Fruit fly (Drosophila melanogaster): ENCODE measurements around the gene RpS14b.

RpS14b gene

DNA sequence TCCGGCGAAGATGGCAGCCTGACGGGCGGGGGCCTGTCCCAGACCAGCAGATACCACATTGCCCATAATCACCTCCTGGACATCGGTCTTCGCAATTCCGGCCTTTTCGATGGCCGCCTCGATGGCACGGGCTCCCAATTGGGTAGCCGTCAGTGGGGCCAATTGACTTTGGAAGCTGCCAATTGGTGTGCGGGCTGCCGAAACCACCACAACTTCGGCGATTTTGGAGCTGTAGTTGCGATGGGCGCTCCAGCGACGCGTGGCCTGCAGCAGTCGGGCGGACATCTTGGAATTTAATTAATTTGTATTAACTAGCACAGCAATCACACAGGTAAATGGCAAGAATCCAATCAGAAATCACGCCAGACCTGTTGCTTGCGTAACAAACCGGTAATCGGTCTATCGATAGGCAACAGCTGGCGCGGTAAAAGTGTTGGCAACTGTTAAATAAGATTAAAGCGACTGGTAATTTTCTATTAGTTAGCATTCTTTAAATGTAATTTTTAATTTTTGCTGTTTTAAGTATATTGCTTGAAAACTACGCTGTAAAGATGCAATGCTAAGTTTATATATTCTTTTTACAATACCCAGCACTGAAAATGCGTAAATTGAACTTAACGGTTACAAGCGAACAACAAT is 46.2 kb upstream of the RpS14b start, which contains the start of gene Acat1 (continued):
- TF ChIP-seq eg (GFP tag; IDR thresholded peaks at IDR 0.05) (peak; percentile 81), CG6276 (GFP tag; optimal IDR thresholded peaks at IDR 0.05) (peak; percentile 1), CG6854 (GFP tag; optimal IDR thresholded peaks at IDR 0.05) (no peak), Hr39 (GFP tag; optimal IDR thresholded peaks at IDR 0.05) (peak; percentile 80), CG10631 (GFP tag; optimal IDR thresholded peaks at IDR 0.05) (peak; percentile 84), CG3032 (tag; optimal IDR thresholded peaks at IDR 0.05) (no peak), CG9139 (GFP tag; optimal IDR thresholded peaks at IDR 0.05) (peak; percentile 14), Sox15 (GFP tag; optimal IDR thresholded peaks at IDR 0.05) (peak; percentile 49), CG15336 (GFP tag; IDR thresholded peaks at IDR 0.05) (peak; percentile 65), cyc (GFP tag; optimal IDR thresholded peaks at IDR 0.05) (peak; percentile 81), CG1621 (tag; optimal IDR thresholded peaks at IDR 0.05) (peak; percentile 50), CG32006 (GFP tag; optimal IDR thresholded peaks at IDR 0.05) (peak; percentile 58), Lpt (GFP tag; optimal IDR thresholded peaks at IDR 0.05) (peak; percentile 41)

DNA sequence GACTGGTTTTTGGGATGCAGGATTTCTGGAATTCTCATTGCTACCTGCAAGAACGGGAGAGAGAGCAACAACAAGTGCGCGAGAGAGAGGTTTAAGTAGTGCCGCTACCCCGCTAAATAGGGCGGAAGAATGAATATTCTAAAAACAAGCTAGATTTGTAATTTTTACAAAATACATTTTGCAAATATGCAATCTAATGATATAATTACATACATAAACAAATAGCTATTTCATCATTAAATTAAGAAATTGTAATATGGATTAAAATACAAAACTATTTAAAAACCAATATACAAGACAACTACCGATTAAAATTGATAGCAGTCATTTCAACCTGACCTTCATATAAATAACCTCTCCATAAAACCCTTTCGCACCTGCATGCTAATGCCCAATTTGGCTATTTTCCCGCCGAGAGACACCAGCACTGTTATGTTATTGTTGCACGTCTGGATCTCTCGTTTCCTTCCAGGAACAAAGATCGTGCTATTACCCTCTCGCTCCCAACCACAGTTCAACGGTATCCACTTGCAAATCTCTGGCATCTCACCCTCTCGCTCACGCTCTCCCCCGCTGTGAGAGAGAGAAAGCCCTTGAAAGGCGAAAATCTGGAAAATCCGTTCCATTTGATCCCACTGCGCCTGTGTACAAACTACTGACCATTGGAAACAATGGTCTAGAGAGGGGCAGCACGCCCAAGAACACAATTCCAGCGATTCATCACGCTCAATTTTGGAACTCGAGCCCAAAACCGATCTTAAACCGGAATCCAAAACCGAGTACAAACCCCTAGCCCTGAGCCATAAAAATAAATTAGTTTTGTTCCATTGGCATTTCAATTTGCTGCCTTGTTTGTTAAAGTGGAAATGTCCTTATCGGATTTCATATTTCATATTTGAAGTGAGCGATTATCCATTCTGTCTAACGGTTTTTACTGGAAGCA is 42.8 kb upstream of the RpS14b start, which contains the start of gene Nek2:
Nek2 (minus strand) TSS at position 51 of the 943 bp plus-strand sequence.
- TF ChIP-seq CG6808 (GFP tag; optimal IDR thresholded peaks at IDR 0.05) (peak; percentile 50), achi (GFP tag; optimal IDR thresholded peaks at IDR 0.05) (peak; percentile 1), CG10631 (GFP tag; optimal IDR thresholded peaks at IDR 0.05) (peak; percentile 26), spab (GFP tag; optimal IDR thresholded peaks at IDR 0.05) (peak; percentile 29), CG15336 (GFP tag; IDR thresholded peaks at IDR 0.05) (0 out of 2 replicates have a peak, but pooled peaks have one; percentile 15), acj6 (GFP tag; optimal IDR thresholded peaks at IDR 0.05) (peak; percentile 14), Ets96B (tag; optimal IDR thresholded peaks at IDR 0.05) (peak; percentile 27), CG6276 (GFP tag; optimal IDR thresholded peaks at IDR 0.05) (peak; percentile 19), ss (GFP tag; optimal IDR thresholded peaks at IDR 0.05) (peak; percentile 42 to 52), CG3032 (tag; optimal IDR thresholded peaks at IDR 0.05) (peak; percentile 34), fkh (GFP tag; optimal IDR thresholded peaks at IDR 0.05) (no peak), Eip93F (GFP tag; optimal IDR thresholded peaks at IDR 0.05) (no peak), CG3919 (GFP tag; optimal IDR thresholded peaks at IDR 0.05) (peak; percentile 33), Lpt (GFP tag; optimal IDR thresholded peaks at IDR 0.05) (no peak), vri (GFP tag; optimal IDR thresholded peaks at IDR 0.05) (peak; percentile 15), dsx (GFP tag; optimal IDR thresholded peaks at IDR 0.05; ENCODE audit: poor library complexity, severe bottlenecking) (peak; percentile 36), Eip78C (GFP tag) (peak; percentile 79), Smox (GFP tag; optimal IDR thresholded peaks at IDR 0.05) (peak; percentile 16), CG10669 (GFP tag; optimal IDR thresholded peaks at IDR 0.05) (peak; percentile 19), CG8632 (GFP tag; optimal IDR thresholded peaks at IDR 0.05) (no peak), CG4318 (GFP tag; optimal IDR thresholded peaks at IDR 0.05) (no peak), CG8319 (GFP tag; optimal IDR thresholded peaks at IDR 0.05) (no peak), lz (GFP tag; optimal IDR thresholded peaks at IDR 0.05) (peak; percentile 9), esn (GFP tag; optimal IDR thresholded peaks at IDR 0.05) (peak; percentile 18), Blimp-1 (GFP tag; optimal IDR thresholded peaks at IDR 0.05) (peak; percentile 6), CG32006 (GFP tag; optimal IDR thresholded peaks at IDR 0.05) (peak; percentile 31), svp (GFP tag) (peak; percentile 37)

DNA sequence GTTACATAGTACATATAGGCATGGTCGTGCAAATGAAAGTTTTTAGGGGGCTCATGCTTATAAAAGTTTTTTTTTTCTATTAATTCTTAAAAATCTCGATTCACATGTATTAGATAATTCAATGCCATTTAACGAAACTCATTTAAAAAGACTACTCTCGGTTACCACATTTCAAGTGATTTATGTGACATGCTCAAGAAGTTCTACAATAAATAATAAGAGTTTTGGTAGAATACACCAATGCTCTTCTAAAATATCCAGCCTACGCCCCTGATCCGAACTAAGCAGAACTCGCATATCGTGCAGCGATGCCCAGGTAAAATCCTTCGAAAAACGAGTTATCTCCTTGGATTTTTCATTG is 42.2 kb upstream of the RpS14b start:
- no peak for TF ChIP-seq Sox15 (GFP tag; optimal IDR thresholded peaks at IDR 0.05)
- TF ChIP-seq CG3032 (tag; optimal IDR thresholded peaks at IDR 0.05), result peak; percentile 43
- TF ChIP-seq CG16779 (tag; optimal IDR thresholded peaks at IDR 0.05), result no peak
- TF ChIP-seq CG31627 (GFP tag; optimal IDR thresholded peaks at IDR 0.05), result peak; percentile 62
- peak; percentile 32 for TF ChIP-seq fd59A (GFP tag; optimal IDR thresholded peaks at IDR 0.05)
- no peak for TF ChIP-seq Hr38 (GFP tag; optimal IDR thresholded peaks at IDR 0.05)
- peak; percentile 15 for TF ChIP-seq CG8319 (GFP tag; optimal IDR thresholded peaks at IDR 0.05)
- peak; percentile 70 for TF ChIP-seq Smox (GFP tag; optimal IDR thresholded peaks at IDR 0.05)
- TF ChIP-seq CG34406 (GFP tag; optimal IDR thresholded peaks at IDR 0.05), result peak; percentile 41
- TF ChIP-seq CG6276 (GFP tag; optimal IDR thresholded peaks at IDR 0.05), result peak; percentile 48
- TF ChIP-seq dac (GFP tag; optimal IDR thresholded peaks at IDR 0.05), result peak; percentile 28
- no peak for TF ChIP-seq Blimp-1 (GFP tag; optimal IDR thresholded peaks at IDR 0.05)
- peak; percentile 67 for TF ChIP-seq Sox14 (GFP tag; optimal IDR thresholded peaks at IDR 0.05)
- TF ChIP-seq CG11902 (GFP tag; optimal IDR thresholded peaks at IDR 0.05), result peak; percentile 10
- no peak for TF ChIP-seq eg (GFP tag; IDR thresholded peaks at IDR 0.05)
- no peak for TF ChIP-seq CG4318 (GFP tag; optimal IDR thresholded peaks at IDR 0.05)
- peak; percentile 56 for TF ChIP-seq vri (GFP tag; optimal IDR thresholded peaks at IDR 0.05)
- TF ChIP-seq CG32006 (GFP tag; optimal IDR thresholded peaks at IDR 0.05), result peak; percentile 71
- TF ChIP-seq Ets96B (tag; optimal IDR thresholded peaks at IDR 0.05), result peak; percentile 44
- TF ChIP-seq CG7368 (GFP tag; optimal IDR thresholded peaks at IDR 0.05), result no peak
- no peak for TF ChIP-seq CG9139 (GFP tag; optimal IDR thresholded peaks at IDR 0.05)
- no peak for TF ChIP-seq CG6854 (GFP tag; optimal IDR thresholded peaks at IDR 0.05)
